Worm (Caenorhabditis elegans): ENCODE results near the gene F07C6.6.
A peak's percentile ranks its signal among the peaks of the same experiment; 100 is the strongest.

F07C6.6 gene

DNA sequence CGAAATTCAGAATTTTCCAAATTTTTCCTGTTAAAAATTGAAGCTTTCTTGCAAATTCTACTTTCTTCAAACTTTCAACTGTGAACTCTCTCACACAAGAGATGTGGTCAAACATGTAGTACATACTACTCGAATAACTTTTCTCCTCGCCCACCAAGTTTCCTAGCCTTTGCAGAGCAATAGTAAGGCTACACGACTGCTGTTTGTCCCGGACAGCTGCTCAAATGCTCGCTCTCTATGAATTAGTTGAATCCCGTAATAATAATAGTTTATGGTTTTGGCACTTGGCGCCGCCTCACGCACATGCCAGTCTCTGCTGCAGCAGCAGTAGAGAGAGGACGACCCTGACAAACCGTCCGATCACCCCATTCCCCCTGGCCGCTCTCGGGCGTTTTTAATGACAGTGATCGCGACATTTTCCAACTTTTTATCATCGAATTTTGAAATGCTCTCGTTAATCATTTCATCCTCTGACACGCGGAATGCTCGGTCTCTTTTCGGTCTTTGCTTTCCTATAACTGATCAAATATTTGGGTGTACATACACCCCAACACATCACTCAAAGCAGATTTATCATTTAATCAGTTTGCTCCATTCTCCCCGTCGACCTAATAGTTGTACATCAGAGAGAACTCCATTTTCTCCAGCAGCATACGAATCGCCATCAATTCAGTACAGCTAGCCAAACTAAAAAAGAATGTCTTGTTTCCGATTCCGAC, 41.3 kb downstream of the F07C6.6 start:
- TF ChIP-seq elt-2 (tag; optimal IDR thresholded peaks at IDR 0.05) (peak; percentile 24), lin-39 (tag; optimal IDR thresholded peaks at IDR 0.05) (no peak), lin-35 (GFP tag; optimal IDR thresholded peaks at IDR 0.05) (peak in 1 of 2 experiments; percentile 3), nhr-71 (tag; optimal IDR thresholded peaks at IDR 0.05) (peak; percentile 25), rnt-1 (tag; optimal IDR thresholded peaks at IDR 0.05) (peak; percentile 25), F16B12.6 (tag; optimal IDR thresholded peaks at IDR 0.05) (no peak), efl-1 (optimal IDR thresholded peaks at IDR 0.05) (no peak), efl-1 (GFP tag; optimal IDR thresholded peaks at IDR 0.05 in 1 of 2) (peak in 1 of 2 experiments; percentile 92)

DNA sequence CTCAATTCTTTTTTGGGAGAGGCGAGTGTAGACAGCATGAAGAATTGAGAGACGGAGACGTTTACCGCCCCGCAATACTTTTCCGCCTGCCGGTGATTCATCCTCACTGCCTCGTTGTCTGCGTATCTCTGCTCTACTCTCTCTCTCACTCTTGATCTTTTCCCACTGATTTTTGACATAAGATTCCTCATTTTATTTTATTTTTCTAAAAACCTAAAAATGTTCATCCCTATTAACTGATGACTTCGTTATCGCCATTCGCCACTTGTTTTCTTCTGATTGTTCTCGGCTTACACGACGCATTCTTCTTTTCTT, 41.8 kb downstream of the F07C6.6 start:
- TF ChIP-seq mab-9 (GFP tag; IDR thresholded peaks at IDR 0.05) = no peak
- no peak for TF ChIP-seq irx-1 (tag; optimal IDR thresholded peaks at IDR 0.05)
- TF ChIP-seq unc-30 (tag; optimal IDR thresholded peaks at IDR 0.05) = no peak
- no peak for TF ChIP-seq xbp-1 (tag; optimal IDR thresholded peaks at IDR 0.05)
- TF ChIP-seq elt-3 (tag; optimal IDR thresholded peaks at IDR 0.05) = no peak
- TF ChIP-seq snu-23 (GFP tag; optimal IDR thresholded peaks at IDR 0.05) = peak; percentile 10
- no peak for TF ChIP-seq egl-13 (tag; optimal IDR thresholded peaks at IDR 0.05)
- no peak for TF ChIP-seq nhr-11 (tag; optimal IDR thresholded peaks at IDR 0.05)
- no peak for TF ChIP-seq rnt-1 (tag; optimal IDR thresholded peaks at IDR 0.05)
- peak; percentile 94 for TF ChIP-seq fos-1 (tag; optimal IDR thresholded peaks at IDR 0.05)
- no peak for TF ChIP-seq tlp-1 (tag; optimal IDR thresholded peaks at IDR 0.05)
- TF ChIP-seq tbx-2 (tag; optimal IDR thresholded peaks at IDR 0.05) = peak; percentile 6
- TF ChIP-seq elt-2 (tag; optimal IDR thresholded peaks at IDR 0.05) = no peak
- peak; percentile 14 to 27 for TF ChIP-seq efl-1 (optimal IDR thresholded peaks at IDR 0.05)
- no peak for TF ChIP-seq efl-1 (GFP tag; optimal IDR thresholded peaks at IDR 0.05 in 1 of 2)
- no peak for TF ChIP-seq fkh-4 (tag; optimal IDR thresholded peaks at IDR 0.05; ENCODE audit: borderline replicate concordance)
- no peak for TF ChIP-seq nhr-12 (tag; optimal IDR thresholded peaks at IDR 0.05)
- TF ChIP-seq fkh-10 (GFP tag; optimal IDR thresholded peaks at IDR 0.05) = no peak
- no peak for TF ChIP-seq ceh-88 (GFP tag; IDR thresholded peaks at IDR 0.05)
- no peak for TF ChIP-seq hlh-17 (GFP tag; optimal IDR thresholded peaks at IDR 0.05; ENCODE audit: borderline replicate concordance)
- peak in 1 of 3 experiments; percentile 29 for TF ChIP-seq ceh-82 (tag; optimal IDR thresholded peaks at IDR 0.05)
- no peak for TF ChIP-seq mef-2 (tag; optimal IDR thresholded peaks at IDR 0.05)
- no peak for TF ChIP-seq unc-98 (GFP tag; IDR thresholded peaks at IDR 0.05)
- TF ChIP-seq mep-1 (tag; optimal IDR thresholded peaks at IDR 0.05) = peak; percentile 25
- TF ChIP-seq pax-3 (tag; optimal IDR thresholded peaks at IDR 0.05) = no peak
- peak; percentile 24 for TF ChIP-seq blmp-1 (tag; optimal IDR thresholded peaks at IDR 0.05)
- TF ChIP-seq snpc-4 (tag; optimal IDR thresholded peaks at IDR 0.05) = no peak
- TF ChIP-seq unc-86 (tag; optimal IDR thresholded peaks at IDR 0.05) = no peak
- TF ChIP-seq swsn-7 (tag; optimal IDR thresholded peaks at IDR 0.05) = no peak
- peak; percentile 20 for TF ChIP-seq nhr-47 (tag; optimal IDR thresholded peaks at IDR 0.05)
- TF ChIP-seq sup-37 (GFP tag; optimal IDR thresholded peaks at IDR 0.05) = no peak
- no peak for TF ChIP-seq nhr-84 (tag; optimal IDR thresholded peaks at IDR 0.05)
- TF ChIP-seq lin-14 (GFP tag; optimal IDR thresholded peaks at IDR 0.05) = peak; percentile 57
- TF ChIP-seq ztf-11 (tag; optimal IDR thresholded peaks at IDR 0.05) = no peak
- TF ChIP-seq nhr-85 (tag) = peak; percentile 71
- TF ChIP-seq dsc-1 (tag; optimal IDR thresholded peaks at IDR 0.05) = no peak
- TF ChIP-seq vab-15 (tag; optimal IDR thresholded peaks at IDR 0.05) = no peak
- no peak for TF ChIP-seq aha-1 (tag; optimal IDR thresholded peaks at IDR 0.05)
- TF ChIP-seq C04F5.9 (tag; optimal IDR thresholded peaks at IDR 0.05) = no peak
- TF ChIP-seq jun-1 (tag; optimal IDR thresholded peaks at IDR 0.05) = peak; percentile 38
- TF ChIP-seq pqm-1 (tag; optimal IDR thresholded peaks at IDR 0.05) = no peak
- no peak for TF ChIP-seq sptf-1 (tag; optimal IDR thresholded peaks at IDR 0.05)
- TF ChIP-seq fkh-8 (tag; optimal IDR thresholded peaks at IDR 0.05) = no peak
- TF ChIP-seq lin-39 (tag; optimal IDR thresholded peaks at IDR 0.05) = no peak
- TF ChIP-seq nhr-71 (tag; optimal IDR thresholded peaks at IDR 0.05) = no peak
- TF ChIP-seq aly-2 (tag; optimal IDR thresholded peaks at IDR 0.05) = no peak
- TF ChIP-seq lsy-2 (tag; optimal IDR thresholded peaks at IDR 0.05) = no peak
